Worm (Caenorhabditis elegans): Measurements from ENCODE around the gene gmap-3.
A peak's percentile ranks its signal among the peaks of the same experiment; 100 is the strongest.

gmap-3 gene

ce11 chrX:12928753-12929152, 12.0 kb downstream of the gmap-3 start:
- no peak for TF ChIP-seq dmd-6 (GFP tag; IDR thresholded peaks at IDR 0.05)
- TF ChIP-seq dmd-9 (GFP tag; IDR thresholded peaks at IDR 0.05): no peak
- peak; percentile 36 for TF ChIP-seq nhr-28 (tag; optimal IDR thresholded peaks at IDR 0.05)
- peak; percentile 44 for TF ChIP-seq pqm-1 (tag; optimal IDR thresholded peaks at IDR 0.05)

- no peak for TF ChIP-seq dpl-1 (GFP tag; optimal IDR thresholded peaks at IDR 0.05)
- peak; percentile 53 for TF ChIP-seq aha-1 (tag)
These were observed 13.8 kb downstream of the gmap-3 start for ce11 chrX:12926998-12927397.

- peak; percentile 95 for TF ChIP-seq aha-1 (tag)
- no peak for TF ChIP-seq duxl-1 (tag; optimal IDR thresholded peaks at IDR 0.05; ENCODE audit: poor library complexity)
- TF ChIP-seq cey-2 (tag; optimal IDR thresholded peaks at IDR 0.05; ENCODE audit: borderline replicate concordance, insufficient read depth): no peak
These were observed 22.3 kb downstream of the gmap-3 start for ce11 chrX:12918454-12918853.

- TF ChIP-seq zfp-2 (tag; optimal IDR thresholded peaks at IDR 0.05): no peak
- no peak for TF ChIP-seq unc-39 (tag; optimal IDR thresholded peaks at IDR 0.05)
- peak; percentile 8 for TF ChIP-seq nhr-11 (tag; optimal IDR thresholded peaks at IDR 0.05)
- TF ChIP-seq D1046.2 (GFP tag; IDR thresholded peaks at IDR 0.05): no peak
- TF ChIP-seq daf-16 (GFP tag; optimal IDR thresholded peaks at IDR 0.05): peak in 1 of 2 experiments; percentile 50
- TF ChIP-seq daf-16 (tag; optimal IDR thresholded peaks at IDR 0.05): no peak
- TF ChIP-seq daf-19 (GFP tag; conservative IDR thresholded peaks at IDR 0.05): no peak
- peak in 1 of 2 experiments; percentile 41 for TF ChIP-seq unc-62 (GFP tag; optimal IDR thresholded peaks at IDR 0.05 in 1 of 2)
- no peak for TF ChIP-seq unc-62 (tag; optimal IDR thresholded peaks at IDR 0.05)
- TF ChIP-seq cey-2 (tag; optimal IDR thresholded peaks at IDR 0.05; ENCODE audit: borderline replicate concordance, insufficient read depth): no peak
- TF ChIP-seq ceh-32 (tag; optimal IDR thresholded peaks at IDR 0.05; ENCODE audit: poor library complexity): no peak
- TF ChIP-seq gei-8 (GFP tag; optimal IDR thresholded peaks at IDR 0.05): no peak
- TF ChIP-seq dmd-8 (GFP tag; IDR thresholded peaks at IDR 0.05): no peak
- no peak for TF ChIP-seq ceh-62 (tag; optimal IDR thresholded peaks at IDR 0.05)
These were observed 24.3 kb downstream of the gmap-3 start for ce11 chrX:12916418-12916817.

ce11 chrX:12915693-12916092, 25.1 kb downstream of the gmap-3 start:
- TF ChIP-seq ceh-44 (GFP tag; IDR thresholded peaks at IDR 0.05) (no peak), lin-39 (tag; optimal IDR thresholded peaks at IDR 0.05) (no peak)

DNA sequence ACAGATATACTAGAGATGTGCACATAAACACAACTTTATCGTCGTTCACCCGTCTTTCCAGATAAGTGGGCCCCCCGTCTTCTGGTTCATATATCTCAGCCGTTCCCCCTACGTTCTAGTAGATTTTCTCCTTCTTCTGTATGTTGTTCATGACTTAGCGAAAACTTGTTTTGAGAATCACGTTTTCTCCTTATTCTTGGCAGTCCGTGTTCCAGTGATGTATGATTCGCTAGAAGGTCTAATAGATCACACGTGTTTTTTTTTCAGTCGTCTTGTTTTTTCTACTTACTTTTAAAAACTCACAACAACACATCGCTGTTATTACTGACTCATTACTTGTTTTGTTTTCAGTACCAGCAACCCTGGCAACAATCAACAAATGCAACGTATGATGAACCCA, 25.7 kb downstream of the gmap-3 start:
- TF ChIP-seq mxl-3 (GFP tag; optimal IDR thresholded peaks at IDR 0.05) (peak; percentile 4), daf-16 (GFP tag; optimal IDR thresholded peaks at IDR 0.05) (no peak), daf-16 (tag; optimal IDR thresholded peaks at IDR 0.05) (peak; percentile 9), hlh-30 (tag; optimal IDR thresholded peaks at IDR 0.05; ENCODE audit: insufficient read depth) (peak; percentile 64), fos-1 (tag; optimal IDR thresholded peaks at IDR 0.05) (no peak), aha-1 (tag) (peak; percentile 32), hlh-11 (tag; optimal IDR thresholded peaks at IDR 0.05) (no peak), mdl-1 (tag; optimal IDR thresholded peaks at IDR 0.05) (peak in 1 of 2 experiments; percentile 52)

DNA sequence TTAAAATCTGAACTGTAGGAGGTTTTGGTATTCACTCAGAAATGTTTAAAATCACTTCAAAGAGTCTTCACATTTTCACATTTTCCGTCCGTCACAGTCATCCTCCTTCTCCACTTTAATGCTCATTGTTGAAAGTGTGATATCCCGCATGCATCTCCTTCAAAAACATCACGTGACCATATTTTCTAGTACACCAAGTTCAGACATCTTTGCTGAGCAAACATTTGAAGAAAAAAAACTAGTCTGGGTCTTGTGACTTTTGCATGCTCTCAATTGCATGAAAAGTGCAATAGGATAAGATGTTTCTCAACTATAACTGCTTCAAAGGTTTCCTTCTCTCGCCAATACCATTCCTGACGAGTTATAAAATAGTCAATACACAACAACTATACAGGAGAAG, 26.5 kb downstream of the gmap-3 start:
- TF ChIP-seq hlh-30 (tag; optimal IDR thresholded peaks at IDR 0.05; ENCODE audit: insufficient read depth) (peak; percentile 78), F44E2.7 (GFP tag; IDR thresholded peaks at IDR 0.05) (no peak), F37D6.2 (tag; optimal IDR thresholded peaks at IDR 0.05) (no peak), hmg-1.1 (GFP tag; IDR thresholded peaks at IDR 0.05) (0 out of 2 replicates have a peak, but pooled peaks have one; percentile 10), arid-1 (GFP tag; conservative IDR thresholded peaks at IDR 0.05) (no peak), ceh-44 (GFP tag; IDR thresholded peaks at IDR 0.05) (no peak), Y5F2A.4 (GFP tag; optimal IDR thresholded peaks at IDR 0.05) (no peak)
